Worm (Caenorhabditis elegans) whole organism, L4 larva: ENCODE results near the gene clec-140.
"Not testable (repeated sequence)": the region's sequence is repeated elsewhere in the genome, so short reads cannot be mapped to it uniquely, and the experiment has no call there.

Source experiments
- D1046.2 ChIP-seq: fragments of 200-800 bp; sonication (Bioruptor generic); IDR thresholded peaks from 2 replicates; pipeline ENCODE4 v1.3.6; 2022; ENCODE audit warnings: missing genetic modification characterization, missing compliant biosample characterization
- F49E8.2 ChIP-seq: sonication (generic microtip); optimal IDR thresholded peaks from 2 replicates; lab custom pipeline; 2016; ENCODE audit warnings: missing compliant biosample characterization, mild to moderate bottlenecking, missing genetic modification characterization, borderline replicate concordance
- T26A8.4 ChIP-seq: fragments of 200-800 bp; sonication (Bioruptor generic); IDR thresholded peaks from 2 replicates; pipeline ENCODE4 v1.3.6; 2022; ENCODE audit warnings: missing genetic modification characterization, missing compliant biosample characterization
- Y48G9A.11 ChIP-seq: fragments of 200-800 bp; sonication (Bioruptor generic); IDR thresholded peaks from 2 replicates; pipeline ENCODE4 v1.3.6; 2022; ENCODE audit warnings: missing genetic modification reagents, missing genetic modification characterization, missing compliant biosample characterization
- Y5F2A.4 ChIP-seq: fragments of 200-800 bp; sonication (Bioruptor generic); optimal IDR thresholded peaks from 2 replicates; lab custom pipeline; 2018; ENCODE audit warnings: mild to moderate bottlenecking, missing genetic modification characterization, missing compliant biosample characterization
- Y75B8A.6 ChIP-seq: fragments of 200-800 bp; sonication (Bioruptor generic); IDR thresholded peaks from 2 replicates; pipeline ENCODE4 v1.3.6; 2022; ENCODE audit warnings: missing genetic modification reagents, missing genetic modification characterization, missing compliant biosample characterization
- arid-1 ChIP-seq: fragments of 200-800 bp; sonication (Bioruptor generic); conservative IDR thresholded peaks from 2 replicates; pipeline ENCODE4 v1.3.6; 2022; ENCODE audit warnings: missing genetic modification reagents, missing genetic modification characterization, missing compliant biosample characterization
- ceh-20 ChIP-seq: fragments of 200-800 bp; sonication (Bioruptor generic); IDR thresholded peaks from 2 replicates; pipeline ENCODE4 v1.3.6; 2022; ENCODE audit warnings: missing genetic modification reagents, missing genetic modification characterization, missing compliant biosample characterization
- ceh-32 ChIP-seq: sonication (generic microtip); optimal IDR thresholded peaks from 2 replicates; lab custom pipeline; 2016; ENCODE audit warnings: mild to moderate bottlenecking, missing genetic modification characterization, missing compliant biosample characterization; ENCODE audit not compliant: poor library complexity
- ceh-44 ChIP-seq: fragments of 200-800 bp; sonication (Bioruptor generic); IDR thresholded peaks from 2 replicates; pipeline ENCODE4 v1.3.6; 2022; ENCODE audit warnings: missing genetic modification reagents, missing genetic modification characterization, missing compliant biosample characterization
- ctbp-1 ChIP-seq: fragments of 200-800 bp; sonication (Bioruptor generic); IDR thresholded peaks from 2 replicates; pipeline ENCODE4 v1.3.6; 2022; ENCODE audit warnings: missing genetic modification reagents, missing genetic modification characterization, missing compliant biosample characterization
- daf-16 ChIP-seq, 3 experiments: sonication (generic microtip); optimal IDR thresholded peaks; 2 replicates each; lab custom pipeline; 2016 to 2017; ENCODE audit warnings: missing genetic modification characterization in 3 of 3, missing genetic modification reagents in 3 of 3, mild to moderate bottlenecking in 2 of 3, missing compliant biosample characterization in 2 of 3, missing biosample characterization in 1 of 3, moderate library complexity in 1 of 3
- dmd-6 ChIP-seq: fragments of 200-800 bp; sonication (Bioruptor generic); IDR thresholded peaks from 2 replicates; pipeline ENCODE4 v1.3.6; 2022; ENCODE audit warnings: missing genetic modification reagents, missing genetic modification characterization, missing compliant biosample characterization
- dmd-9 ChIP-seq: fragments of 200-800 bp; sonication (Bioruptor generic); IDR thresholded peaks from 2 replicates; pipeline ENCODE4 v1.3.6; 2022; ENCODE audit warnings: missing genetic modification reagents, missing genetic modification characterization, missing compliant biosample characterization
- dpl-1 ChIP-seq: fragments of 150-350 bp; optimal IDR thresholded peaks from 2 replicates; lab custom pipeline; 2014; ENCODE audit warnings: missing biosample characterization, missing genetic modification reagents, missing genetic modification characterization
- egl-43 ChIP-seq: fragments of 200-800 bp; sonication (Bioruptor generic); IDR thresholded peaks from 2 replicates; pipeline ENCODE4 v1.3.6; 2022; ENCODE audit warnings: missing genetic modification reagents, missing genetic modification characterization, missing compliant biosample characterization
- hif-1 ChIP-seq, 2 experiments: sonication (generic microtip); optimal IDR thresholded peaks; 2 replicates each; lab custom pipeline; 2016 to 2017; ENCODE audit warnings: missing compliant biosample characterization in 2 of 2, missing genetic modification characterization in 2 of 2, missing genetic modification reagents in 2 of 2, missing genotype in 2 of 2, mild to moderate bottlenecking in 1 of 2
- hlh-30 ChIP-seq: sonication (generic microtip); optimal IDR thresholded peaks from 2 replicates; lab custom pipeline; 2017; ENCODE audit warnings: antibody characterized with exemption, mild to moderate bottlenecking, missing genetic modification characterization, missing compliant biosample characterization; ENCODE audit not compliant: insufficient read depth
- lim-7 ChIP-seq: fragments of 200-800 bp; sonication (Bioruptor generic); IDR thresholded peaks from 2 replicates; pipeline ENCODE4 v1.3.6; 2022; ENCODE audit warnings: missing genetic modification characterization, missing compliant biosample characterization
- lin-1 ChIP-seq: fragments of 200-800 bp; sonication (Bioruptor generic); IDR thresholded peaks from 2 replicates; pipeline ENCODE4 v1.3.6; 2022; ENCODE audit warnings: missing genetic modification reagents, missing genetic modification characterization, missing compliant biosample characterization
- lin-13 ChIP-seq: fragments of 150-350 bp; optimal IDR thresholded peaks from 2 replicates; lab custom pipeline; 2014; ENCODE audit warnings: missing biosample characterization, missing genetic modification reagents, missing genetic modification characterization
- lin-15B ChIP-seq: fragments of 150-350 bp; sonication (generic microtip); optimal IDR thresholded peaks from 3 replicates; lab custom pipeline; 2014; ENCODE audit warnings: missing biosample characterization, missing genetic modification characterization
- lin-29 ChIP-seq: fragments of 200-800 bp; sonication (Bioruptor generic); IDR thresholded peaks from 2 replicates; pipeline ENCODE4 v1.3.6; 2022; ENCODE audit warnings: missing genetic modification reagents, missing genetic modification characterization, missing compliant biosample characterization
- lin-38 ChIP-seq: fragments of 200-800 bp; sonication (Bioruptor generic); IDR thresholded peaks from 2 replicates; pipeline ENCODE4 v1.3.6; 2022; ENCODE audit warnings: missing genetic modification reagents, missing genetic modification characterization, missing compliant biosample characterization
- lsy-2 ChIP-seq, 2 experiments: fragments of 150-350 bp in 1 of 2; sonication (generic microtip) in 1 of 2; optimal IDR thresholded peaks; 2 replicates each; lab custom pipeline; 2014 to 2017; ENCODE audit warnings: missing biosample characterization in 2 of 2, missing genetic modification characterization in 2 of 2
- madf-9 ChIP-seq: fragments of 200-800 bp; sonication (Bioruptor generic); conservative IDR thresholded peaks from 2 replicates; pipeline ENCODE4 v1.3.6; 2022; ENCODE audit warnings: missing genetic modification reagents, missing genetic modification characterization, missing compliant biosample characterization
- mdt-29 ChIP-seq: fragments of 200-800 bp; sonication (Bioruptor generic); IDR thresholded peaks from 2 replicates; pipeline ENCODE4 v1.3.6; 2022; ENCODE audit warnings: missing genetic modification reagents, missing genetic modification characterization, missing compliant biosample characterization
- mep-1 ChIP-seq: fragments of 150-350 bp; sonication (generic microtip); optimal IDR thresholded peaks from 3 replicates; lab custom pipeline; 2014; ENCODE audit warnings: missing biosample characterization, missing genetic modification characterization
- mes-2 ChIP-seq: sonication (generic microtip); optimal IDR thresholded peaks from 2 replicates; lab custom pipeline; 2016; ENCODE audit warnings: missing genotype, mild to moderate bottlenecking, missing genetic modification characterization, missing compliant biosample characterization; ENCODE audit not compliant: poor library complexity, severe bottlenecking
- mxl-2 ChIP-seq: fragments of 200-800 bp; sonication (Bioruptor generic); conservative IDR thresholded peaks from 2 replicates; pipeline ENCODE4 v1.3.6; 2022; ENCODE audit warnings: missing genetic modification reagents, missing genetic modification characterization, missing compliant biosample characterization
- nhr-102 ChIP-seq: sonication (generic microtip); optimal IDR thresholded peaks from 2 replicates; lab custom pipeline; 2016; ENCODE audit warnings: mild to moderate bottlenecking, missing genetic modification characterization, moderate library complexity, missing compliant biosample characterization
- nhr-25 ChIP-seq: sonication (generic microtip); optimal IDR thresholded peaks from 2 replicates; lab custom pipeline; 2017; ENCODE audit warnings: missing genetic modification characterization, mild to moderate bottlenecking, missing compliant biosample characterization, antibody characterized with exemption, moderate library complexity, borderline replicate concordance; ENCODE audit not compliant: insufficient read depth
- nhr-42 ChIP-seq: fragments of 200-800 bp; sonication (Bioruptor generic); IDR thresholded peaks from 2 replicates; pipeline ENCODE4 v1.3.6; 2022; ENCODE audit warnings: missing genetic modification characterization, missing compliant biosample characterization
- nhr-6 ChIP-seq: fragments of 150-350 bp; optimal IDR thresholded peaks from 2 replicates; lab custom pipeline; 2014; ENCODE audit warnings: missing biosample characterization, missing genetic modification characterization
- pha-4 ChIP-seq, 2 experiments: fragments of 150-350 bp in 1 of 2; fragments of 200-800 bp in 1 of 2; sonication (Bioruptor generic) in 1 of 2; IDR thresholded peaks in 1 of 2; optimal IDR thresholded peaks in 1 of 2; 2 replicates each; pipeline versions ENCODE4 v1.3.6 to Lab custom; 2014 to 2022; ENCODE audit warnings: missing genetic modification characterization in 2 of 2, missing genetic modification reagents in 2 of 2, missing biosample characterization in 1 of 2, missing compliant biosample characterization in 1 of 2
- php-3 ChIP-seq: fragments of 200-800 bp; sonication (Bioruptor generic); IDR thresholded peaks from 2 replicates; pipeline ENCODE4 v1.3.6; 2022; ENCODE audit warnings: missing genetic modification reagents, missing genetic modification characterization, missing compliant biosample characterization
- rbr-2 ChIP-seq: sonication (generic microtip); optimal IDR thresholded peaks from 2 replicates; lab custom pipeline; 2016; ENCODE audit warnings: missing genotype, missing genetic modification characterization, missing compliant biosample characterization
- saeg-2 ChIP-seq: fragments of 200-800 bp; sonication (Bioruptor generic); IDR thresholded peaks from 2 replicates; pipeline ENCODE4 v1.3.6; 2022; ENCODE audit warnings: missing genetic modification reagents, missing genetic modification characterization, missing compliant biosample characterization
- sdz-12 ChIP-seq: fragments of 200-800 bp; sonication (Bioruptor generic); optimal IDR thresholded peaks from 2 replicates; lab custom pipeline; 2018; ENCODE audit warnings: mild to moderate bottlenecking, missing genetic modification characterization, missing compliant biosample characterization
- snpc-1.2 ChIP-seq: fragments of 200-800 bp; sonication (Bioruptor generic); IDR thresholded peaks from 2 replicates; pipeline ENCODE4 v1.3.6; 2022; ENCODE audit warnings: missing genetic modification reagents, missing genetic modification characterization, missing compliant biosample characterization
- unc-130 ChIP-seq: sonication (generic microtip); optimal IDR thresholded peaks from 2 replicates; lab custom pipeline; 2016; ENCODE audit warnings: missing genetic modification reagents, missing genetic modification characterization, missing compliant biosample characterization
- vab-7 ChIP-seq: fragments of 200-800 bp; sonication (Bioruptor generic); IDR thresholded peaks from 2 replicates; pipeline ENCODE4 v1.3.6; 2022; ENCODE audit warnings: missing genetic modification reagents, missing genetic modification characterization, missing compliant biosample characterization
- zfp-3 ChIP-seq: fragments of 200-800 bp; sonication (Bioruptor generic); conservative IDR thresholded peaks from 2 replicates; pipeline ENCODE4 v1.3.6; 2022; ENCODE audit warnings: missing genetic modification reagents, missing genetic modification characterization, missing compliant biosample characterization

Gene clec-140

DNA sequence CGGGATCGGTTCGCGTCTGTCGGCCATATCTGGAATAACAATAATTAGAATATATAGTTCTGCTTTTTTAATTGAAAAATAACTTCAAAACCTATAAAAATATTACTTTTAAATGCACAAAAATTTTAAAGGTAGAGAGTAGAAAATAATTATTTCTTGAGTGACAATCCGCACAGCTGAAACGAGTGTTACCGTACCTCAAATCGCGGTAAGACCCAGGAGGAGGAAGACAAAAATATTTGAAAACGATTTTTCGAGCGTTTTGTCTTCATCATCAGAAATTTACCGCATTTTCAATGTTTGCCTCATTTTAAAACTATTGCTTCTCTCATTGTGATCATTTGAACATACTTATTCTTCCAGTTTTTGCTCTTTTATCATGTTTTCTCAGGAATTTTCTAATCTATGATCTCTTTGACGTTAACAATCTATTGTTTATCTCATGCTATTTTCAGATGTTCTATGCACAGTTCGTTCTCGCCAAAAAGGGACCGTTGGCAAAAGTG is 25.5 kb downstream of the clec-140 start, which contains the start of the genes rpn-5 and scc-1 (continued):
- TF ChIP-seq hif-1 (tag; optimal IDR thresholded peaks at IDR 0.05; lab: Kevin White, UChicago) (peak in 1 of 2 experiments; percentile 22), mes-2 (tag; lab: Kevin White, UChicago) (peak; percentile 73), Y5F2A.4 (GFP tag; lab: Kevin White, UChicago) (no peak), D1046.2 (GFP tag; lab: Robert Waterston, UW) (peak; percentile 98), ceh-32 (tag; lab: Kevin White, UChicago) (no peak), hlh-30 (peak; percentile 63), nhr-25 (tag; lab: Kevin White, UChicago) (peak; percentile 27), lin-13 (peak; percentile 46), vab-7 (no peak), rbr-2 (tag; lab: Kevin White, UChicago) (peak; percentile 33), sdz-12 (no peak)

DNA sequence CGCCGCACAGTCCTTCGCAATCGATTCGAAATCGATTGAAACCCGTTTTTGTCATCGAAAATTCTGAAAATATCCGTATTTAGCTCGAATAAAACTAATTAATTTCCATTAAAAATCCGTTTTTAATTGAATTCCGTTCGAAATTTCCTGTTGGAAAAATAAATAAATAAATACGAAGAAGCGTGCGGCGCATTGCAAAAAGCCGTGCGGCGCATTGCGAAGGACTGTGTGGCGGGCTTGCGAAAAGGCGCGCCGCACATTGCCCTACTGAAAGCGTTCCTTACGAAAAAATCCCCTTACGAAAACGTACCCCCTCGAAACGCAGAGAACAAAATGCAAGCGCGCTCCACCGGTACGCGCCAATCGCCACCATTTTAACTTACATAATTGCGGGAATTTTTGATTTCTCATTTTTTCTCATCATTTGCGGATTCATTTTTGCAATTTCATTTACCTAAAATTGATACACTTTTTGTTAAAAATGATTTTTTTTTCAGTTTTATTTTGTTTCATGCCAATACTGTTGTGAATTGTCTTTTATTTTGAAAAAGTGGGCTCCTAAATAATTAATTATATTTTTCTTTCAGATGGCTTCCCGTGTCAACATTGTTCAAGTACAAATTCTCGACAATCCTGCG is 28.7 kb downstream of the clec-140 start, which contains the start of gene unc-85:
Gene unc-85 (plus strand): TSS at position 588 of the 638 bp plus-strand sequence.
- TF ChIP-seq lin-1 (GFP tag; lab: Robert Waterston, UW) = peak; percentile 88
- peak; percentile 90 for TF ChIP-seq pha-4 (GFP tag; IDR thresholded peaks at IDR 0.05; lab: Robert Waterston, UW)
- TF ChIP-seq pha-4 (tag; optimal IDR thresholded peaks at IDR 0.05; lab: Kevin White, UChicago) = not testable (repeated sequence)
- peak; percentile 85 for TF ChIP-seq zfp-3 (GFP tag; lab: Robert Waterston, UW)
- TF ChIP-seq lsy-2 (tag; optimal IDR thresholded peaks at IDR 0.05; lab: Kevin White, UChicago) = peak; percentile 71 to 83
- peak; percentile 59 for TF ChIP-seq dpl-1 (GFP tag; lab: Kevin White, UChicago)
- TF ChIP-seq daf-16 (GFP tag; optimal IDR thresholded peaks at IDR 0.05; lab: Kevin White, UChicago) = peak in 1 of 2 experiments; percentile 41
- peak; percentile 32 for TF ChIP-seq daf-16 (tag; optimal IDR thresholded peaks at IDR 0.05; lab: Kevin White, UChicago)
- peak; percentile 89 for TF ChIP-seq Y75B8A.6 (GFP tag; lab: Robert Waterston, UW)
- TF ChIP-seq D1046.2 (GFP tag; lab: Robert Waterston, UW) = peak; percentile 96
- TF ChIP-seq mes-2 (tag; lab: Kevin White, UChicago) = peak; percentile 87
- TF ChIP-seq lin-29 (GFP tag; lab: Robert Waterston, UW) = peak; percentile 65; the same call in 1 of the 2 replicates
- TF ChIP-seq mdt-29 = peak; percentile 57; the same call in 1 of the 2 replicates
- TF ChIP-seq ceh-44 (GFP tag; lab: Robert Waterston, UW) = peak; percentile 90
- TF ChIP-seq dmd-9 (GFP tag; lab: Robert Waterston, UW) = peak; percentile 78
- peak; percentile 89 for TF ChIP-seq snpc-1.2 (GFP tag; lab: Robert Waterston, UW)
- peak; percentile 78 for TF ChIP-seq rbr-2 (tag; lab: Kevin White, UChicago)
- TF ChIP-seq T26A8.4 (GFP tag; lab: Robert Waterston, UW) = peak; percentile 92
- TF ChIP-seq php-3 (GFP tag; lab: Robert Waterston, UW) = peak; percentile 23; the same call in 1 of the 2 replicates
- peak; percentile 82 for TF ChIP-seq egl-43
- TF ChIP-seq mep-1 (tag; lab: Kevin White, UChicago) = peak; percentile 82
- TF ChIP-seq nhr-102 (tag; lab: Kevin White, UChicago) = peak; percentile 81
- peak; percentile 87 for TF ChIP-seq ctbp-1 (GFP tag; lab: Robert Waterston, UW)
- TF ChIP-seq lin-15B = peak; percentile 67
- peak; percentile 44 for TF ChIP-seq hlh-30
- peak; percentile 79 for TF ChIP-seq madf-9
- TF ChIP-seq lin-38 (GFP tag; lab: Robert Waterston, UW) = peak; percentile 99
- peak; percentile 74; the same call in 1 of the 2 replicates for TF ChIP-seq saeg-2
- TF ChIP-seq nhr-6 (tag; lab: Kevin White, UChicago) = peak; percentile 33
- TF ChIP-seq dmd-6 (GFP tag; lab: Robert Waterston, UW) = peak; percentile 83
- TF ChIP-seq F49E8.2 = peak; percentile 60
- peak; percentile 24 for TF ChIP-seq lin-13
- peak in 1 of 2 experiments; percentile 61 for TF ChIP-seq hif-1 (tag; optimal IDR thresholded peaks at IDR 0.05; lab: Kevin White, UChicago)
- TF ChIP-seq Y48G9A.11 (GFP tag; lab: Robert Waterston, UW) = peak; percentile 92
- TF ChIP-seq lim-7 (GFP tag; lab: Robert Waterston, UW) = peak; percentile 62; the same call in 1 of the 2 replicates
- TF ChIP-seq arid-1 = peak; percentile 87
- TF ChIP-seq nhr-42 = peak; percentile 88
- peak; percentile 83 for TF ChIP-seq mxl-2 (GFP tag; lab: Robert Waterston, UW)
- peak; percentile 90 for TF ChIP-seq ceh-20 (GFP tag; lab: Robert Waterston, UW)
- TF ChIP-seq unc-130 (GFP tag; lab: Kevin White, UChicago) = peak; percentile 80
